Worm (Caenorhabditis elegans) whole organism, L4/young adult: Measurements from ENCODE around the gene spsb-2.
A peak's percentile ranks its signal among the peaks of the same experiment; 100 is the strongest.

Experiments
- W03F9.2 ChIP-seq: fragments of 150-350 bp; optimal IDR thresholded peaks from 2 replicates; lab custom pipeline; 2014; ENCODE audit warnings: missing biosample characterization, missing genetic modification characterization
- dao-5 ChIP-seq: sonication (generic microtip); optimal IDR thresholded peaks from 2 replicates; lab custom pipeline; 2016; ENCODE audit warnings: missing genotype, missing genetic modification characterization, moderate library complexity, missing compliant biosample characterization
- him-1 ChIP-seq: sonication (generic microtip); optimal IDR thresholded peaks from 2 replicates; lab custom pipeline; 2016; ENCODE audit warnings: missing genotype, missing genetic modification reagents, missing genetic modification characterization, missing compliant biosample characterization

spsb-2 gene

ce11 chrII:15229785-15230393 lies at the start of gene spsb-2:
TSS of gene spsb-2 (plus strand) at chrII:15230343.
- TF ChIP-seq W03F9.2 = no peak
- TF ChIP-seq him-1 (tag; lab: Kevin White, UChicago) = no peak
- no peak for TF ChIP-seq dao-5 (tag; lab: Kevin White, UChicago)

ce11 chrII:15183139-15183538 lies 47.0 kb upstream of the spsb-2 start, which contains the start of gene gst-34:
TSS of gene gst-34 (minus strand) at chrII:15183239.
- TF ChIP-seq him-1 (tag; lab: Kevin White, UChicago) = no peak
- TF ChIP-seq W03F9.2 = no peak
- no peak for TF ChIP-seq dao-5 (tag; lab: Kevin White, UChicago)

- no peak for TF ChIP-seq him-1 (tag; lab: Kevin White, UChicago)
- TF ChIP-seq dao-5 (tag; lab: Kevin White, UChicago) = no peak
- no peak for TF ChIP-seq W03F9.2
These were observed 44.9 kb upstream of the spsb-2 start, which contains the start of gene gst-35 for ce11 chrII:15185289-15185688. TSS of gene gst-35 (minus strand) at chrII:15185389.

ce11 chrII:15189956-15190355 lies 40.2 kb upstream of the spsb-2 start:
- TF ChIP-seq W03F9.2 (no peak), dao-5 (tag; lab: Kevin White, UChicago) (no peak), him-1 (tag; lab: Kevin White, UChicago) (no peak)

- TF ChIP-seq W03F9.2 (no peak), him-1 (tag; lab: Kevin White, UChicago) (no peak), dao-5 (tag; lab: Kevin White, UChicago) (no peak)
These were observed 39.2 kb upstream of the spsb-2 start for ce11 chrII:15190971-15191370.

- TF ChIP-seq him-1 (tag; lab: Kevin White, UChicago) = no peak
- no peak for TF ChIP-seq dao-5 (tag; lab: Kevin White, UChicago)
- no peak for TF ChIP-seq W03F9.2
These were observed 36.2 kb upstream of the spsb-2 start for ce11 chrII:15193961-15194360.

ce11 chrII:15195346-15195745 lies 34.8 kb upstream of the spsb-2 start:
- TF ChIP-seq W03F9.2 (no peak), him-1 (tag; lab: Kevin White, UChicago) (no peak), dao-5 (tag; lab: Kevin White, UChicago) (no peak)

- no peak for TF ChIP-seq dao-5 (tag; lab: Kevin White, UChicago)
- TF ChIP-seq W03F9.2 = no peak
- no peak for TF ChIP-seq him-1 (tag; lab: Kevin White, UChicago)
These were observed 33.7 kb upstream of the spsb-2 start, which contains the start of gene spsb-1 for ce11 chrII:15196433-15196832. TSS of gene spsb-1 (plus strand) at chrII:15196733.

ce11 chrII:15197500-15197899 lies 32.6 kb upstream of the spsb-2 start:
- TF ChIP-seq him-1 (tag; lab: Kevin White, UChicago) = no peak
- no peak for TF ChIP-seq dao-5 (tag; lab: Kevin White, UChicago)
- no peak for TF ChIP-seq W03F9.2

ce11 chrII:15203398-15204068 lies 26.6 kb upstream of the spsb-2 start:
- no peak for TF ChIP-seq dao-5 (tag; lab: Kevin White, UChicago)
- TF ChIP-seq W03F9.2 = no peak
- TF ChIP-seq him-1 (tag; lab: Kevin White, UChicago) = no peak

ce11 chrII:15204069-15204850 lies 25.9 kb upstream of the spsb-2 start:
- TF ChIP-seq him-1 (tag; lab: Kevin White, UChicago) = no peak
- no peak for TF ChIP-seq W03F9.2
- no peak for TF ChIP-seq dao-5 (tag; lab: Kevin White, UChicago)

ce11 chrII:15205346-15205745 lies 24.8 kb upstream of the spsb-2 start:
- TF ChIP-seq W03F9.2 (peak; percentile 31), dao-5 (tag; lab: Kevin White, UChicago) (no peak), him-1 (tag; lab: Kevin White, UChicago) (no peak)

ce11 chrII:15206234-15206633 lies 23.9 kb upstream of the spsb-2 start:
- TF ChIP-seq W03F9.2 (no peak), dao-5 (tag; lab: Kevin White, UChicago) (no peak), him-1 (tag; lab: Kevin White, UChicago) (no peak)

ce11 chrII:15207562-15207961 lies 22.6 kb upstream of the spsb-2 start:
- TF ChIP-seq dao-5 (tag; lab: Kevin White, UChicago) (no peak), W03F9.2 (no peak), him-1 (tag; lab: Kevin White, UChicago) (no peak)
